Worm (Caenorhabditis elegans) whole organism, L3 larva: Measurements from ENCODE around the gene B0244.17.
A peak's percentile ranks its signal among the peaks of the same experiment; 100 is the strongest.

Source experiments
- R02D3.7 ChIP-seq: fragments of 150-350 bp; optimal IDR thresholded peaks from 2 replicates; lab custom pipeline; 2014; ENCODE audit warnings: missing biosample characterization, missing genetic modification characterization
- ZK546.5 ChIP-seq: sonication (generic microtip); optimal IDR thresholded peaks from 2 replicates; lab custom pipeline; 2017; ENCODE audit warnings: missing biosample characterization, missing genetic modification characterization
- aly-2 ChIP-seq: fragments of 150-350 bp; optimal IDR thresholded peaks from 2 replicates; lab custom pipeline; 2014; ENCODE audit warnings: missing biosample characterization, missing genetic modification characterization
- ceh-28 ChIP-seq: fragments of 150-350 bp; optimal IDR thresholded peaks from 2 replicates; lab custom pipeline; 2014; ENCODE audit warnings: missing biosample characterization, missing genetic modification reagents, missing genetic modification characterization
- ceh-82 ChIP-seq: fragments of 150-350 bp; optimal IDR thresholded peaks from 2 replicates; lab custom pipeline; 2014; ENCODE audit warnings: missing biosample characterization, missing genetic modification characterization
- ceh-9 ChIP-seq: sonication (generic microtip); optimal IDR thresholded peaks from 2 replicates; lab custom pipeline; 2018; ENCODE audit warnings: missing biosample characterization, missing genetic modification characterization
- egl-27 ChIP-seq: sonication (generic microtip); optimal IDR thresholded peaks from 4 replicates; lab custom pipeline; 2017; ENCODE audit warnings: missing biosample characterization, missing genetic modification reagents, missing genetic modification characterization
- elt-1 ChIP-seq: fragments of 150-350 bp; optimal IDR thresholded peaks from 2 replicates; lab custom pipeline; 2014; ENCODE audit warnings: missing biosample characterization, missing genetic modification characterization
- elt-2 ChIP-seq: sonication (generic microtip); optimal IDR thresholded peaks from 2 replicates; lab custom pipeline; 2016; ENCODE audit warnings: missing genetic modification reagents, mild to moderate bottlenecking, missing genetic modification characterization, missing compliant biosample characterization
- eor-1 ChIP-seq, 2 experiments: fragments of 150-350 bp; optimal IDR thresholded peaks; 2 replicates each; lab custom pipeline; 2014 to 2018; ENCODE audit warnings: missing biosample characterization in 2 of 2, missing genetic modification characterization in 2 of 2
- fkh-10 ChIP-seq: sonication (generic microtip); optimal IDR thresholded peaks from 2 replicates; lab custom pipeline; 2017; ENCODE audit warnings: missing biosample characterization, missing genetic modification reagents, missing genetic modification characterization
- fos-1 ChIP-seq: fragments of 150-350 bp; optimal IDR thresholded peaks from 2 replicates; lab custom pipeline; 2014; ENCODE audit warnings: missing biosample characterization, missing genetic modification characterization
- jun-1 ChIP-seq: fragments of 150-350 bp; optimal IDR thresholded peaks from 2 replicates; lab custom pipeline; 2014; ENCODE audit warnings: missing biosample characterization, missing genetic modification reagents, missing genetic modification characterization
- lin-15B ChIP-seq: fragments of 150-350 bp; optimal IDR thresholded peaks from 2 replicates; lab custom pipeline; 2014; ENCODE audit warnings: missing biosample characterization, missing genetic modification characterization
- mdl-1 ChIP-seq: fragments of 150-350 bp; optimal IDR thresholded peaks from 2 replicates; lab custom pipeline; 2014; ENCODE audit warnings: missing biosample characterization, missing genetic modification characterization
- mml-1 ChIP-seq: fragments of 150-350 bp; sonication (generic microtip); optimal IDR thresholded peaks from 3 replicates; lab custom pipeline; 2014; ENCODE audit warnings: missing biosample characterization, missing genetic modification characterization
- nhr-11 ChIP-seq: fragments of 150-350 bp; optimal IDR thresholded peaks from 2 replicates; lab custom pipeline; 2014; ENCODE audit warnings: missing biosample characterization, missing genetic modification characterization
- nhr-23 ChIP-seq: fragments of 150-350 bp; optimal IDR thresholded peaks from 2 replicates; lab custom pipeline; 2014; ENCODE audit warnings: missing biosample characterization, missing genetic modification reagents, missing genetic modification characterization
- nhr-237 ChIP-seq: fragments of 150-350 bp; optimal IDR thresholded peaks from 2 replicates; lab custom pipeline; 2014; ENCODE audit warnings: missing biosample characterization, missing genetic modification characterization
- nhr-25 ChIP-seq: sonication (generic microtip); optimal IDR thresholded peaks from 2 replicates; lab custom pipeline; 2017; ENCODE audit warnings: missing biosample characterization, missing genetic modification characterization
- nhr-28 ChIP-seq: fragments of 150-350 bp; optimal IDR thresholded peaks from 2 replicates; lab custom pipeline; 2014; ENCODE audit warnings: missing biosample characterization, missing genetic modification characterization
- nhr-67 ChIP-seq: fragments of 150-350 bp; optimal IDR thresholded peaks from 2 replicates; lab custom pipeline; 2014; ENCODE audit warnings: missing biosample characterization, missing genetic modification characterization
- nhr-76 ChIP-seq: fragments of 150-350 bp; sonication (generic microtip); optimal IDR thresholded peaks from 5 replicates; lab custom pipeline; 2014; ENCODE audit warnings: missing biosample characterization, missing genetic modification characterization
- nhr-77 ChIP-seq: fragments of 150-350 bp; optimal IDR thresholded peaks from 2 replicates; lab custom pipeline; 2014; ENCODE audit warnings: missing biosample characterization, missing genetic modification characterization
- pha-4 ChIP-seq: fragments of 150-350 bp; optimal IDR thresholded peaks from 2 replicates; lab custom pipeline; 2014; ENCODE audit warnings: missing biosample characterization, missing genetic modification reagents, missing genetic modification characterization
- pqm-1 ChIP-seq: fragments of 150-350 bp; optimal IDR thresholded peaks from 2 replicates; lab custom pipeline; 2017; ENCODE audit warnings: missing biosample characterization, missing genetic modification characterization, inconsistent platforms
- sea-2 ChIP-seq: fragments of 150-350 bp; sonication (generic microtip); optimal IDR thresholded peaks from 4 replicates; lab custom pipeline; 2014; ENCODE audit warnings: missing biosample characterization, missing genetic modification reagents, missing genetic modification characterization
- skn-1 ChIP-seq: fragments of 150-350 bp; optimal IDR thresholded peaks from 2 replicates; lab custom pipeline; 2014; ENCODE audit warnings: missing biosample characterization, missing genetic modification characterization
- snpc-4 ChIP-seq: fragments of 150-350 bp; optimal IDR thresholded peaks from 2 replicates; lab custom pipeline; 2014; ENCODE audit warnings: missing biosample characterization, missing genetic modification characterization
- tbx-2 ChIP-seq: sonication (generic microtip); optimal IDR thresholded peaks from 2 replicates; lab custom pipeline; 2016; ENCODE audit warnings: mild to moderate bottlenecking, missing genetic modification characterization, missing compliant biosample characterization
- zag-1 ChIP-seq: fragments of 150-350 bp; optimal IDR thresholded peaks from 2 replicates; lab custom pipeline; 2014; ENCODE audit warnings: missing biosample characterization, missing genetic modification characterization
- ztf-11 ChIP-seq: fragments of 150-350 bp; optimal IDR thresholded peaks from 2 replicates; lab custom pipeline; 2014; ENCODE audit warnings: missing biosample characterization, missing genetic modification characterization

The B0244.17 gene

ce11 chrIII:5734328-5734727, 1.3 kb downstream of the B0244.17 start:
- TF ChIP-seq lin-15B (tag; lab: Kevin White, UChicago) (no peak), ceh-9 (tag; lab: Kevin White, UChicago) (no peak), sea-2 (no peak), nhr-11 (tag; lab: Kevin White, UChicago) (no peak), nhr-25 (tag; lab: Kevin White, UChicago) (no peak), ztf-11 (tag; lab: Kevin White, UChicago) (no peak), nhr-77 (no peak), ceh-28 (tag; lab: Kevin White, UChicago) (no peak), nhr-28 (tag; lab: Kevin White, UChicago) (no peak), skn-1 (no peak), elt-1 (tag; lab: Kevin White, UChicago) (no peak), snpc-4 (tag; lab: Kevin White, UChicago) (no peak), zag-1 (no peak), nhr-23 (tag; lab: Kevin White, UChicago) (no peak), egl-27 (tag; lab: Kevin White, UChicago) (no peak), aly-2 (tag; lab: Kevin White, UChicago) (no peak), pqm-1 (no peak), ZK546.5 (no peak), eor-1 (tag; optimal IDR thresholded peaks at IDR 0.05; lab: Kevin White, UChicago) (no peak), jun-1 (tag; lab: Kevin White, UChicago) (no peak)

ce11 chrIII:5734905-5735304, 1.9 kb downstream of the B0244.17 start, which contains the start of gene B0244.10:
Gene B0244.10 (plus strand): TSS chrIII:5735158.
- no peak for TF ChIP-seq fkh-10
- peak; percentile 85 for TF ChIP-seq elt-2 (tag; lab: Kevin White, UChicago)
- no peak for TF ChIP-seq nhr-67
- TF ChIP-seq R02D3.7, result no peak
- peak; percentile 1 for TF ChIP-seq ceh-28 (tag; lab: Kevin White, UChicago)
- peak; percentile 79 for TF ChIP-seq pqm-1
- TF ChIP-seq jun-1 (tag; lab: Kevin White, UChicago), result peak; percentile 4

- TF ChIP-seq zag-1 (no peak), ceh-82 (tag; lab: Kevin White, UChicago) (no peak), elt-2 (tag; lab: Kevin White, UChicago) (peak; percentile 21), mml-1 (tag; lab: Kevin White, UChicago) (no peak), ceh-9 (tag; lab: Kevin White, UChicago) (no peak), fos-1 (no peak), tbx-2 (no peak), jun-1 (tag; lab: Kevin White, UChicago) (no peak)
These were observed 4.7 kb downstream of the B0244.17 start, which contains the start of gene B0244.6 for ce11 chrIII:5737708-5738107. Gene B0244.6 (plus strand): TSS chrIII:5738008.

DNA sequence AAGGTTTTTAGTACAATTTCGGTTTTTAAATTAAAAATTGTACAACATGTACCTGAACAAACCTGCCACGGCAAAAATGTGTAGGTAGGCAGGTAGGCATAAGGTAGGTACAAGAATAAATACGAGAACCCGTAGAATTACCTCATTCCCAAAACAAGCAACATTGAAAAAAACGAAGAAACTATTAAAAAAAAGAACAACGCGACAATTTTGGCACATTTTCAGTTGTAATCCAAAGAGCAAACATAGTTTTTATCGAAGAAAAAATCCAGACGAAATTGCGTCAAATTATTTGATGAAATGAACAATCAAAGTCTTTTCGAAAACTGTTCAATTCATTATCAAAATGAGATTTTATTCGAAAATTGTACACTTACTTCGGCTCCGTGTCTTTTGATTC, 7.6 kb downstream of the B0244.17 start, which contains the start of gene B0244.16:
B0244.16 (plus strand) TSS at position 301 of the 400 bp plus-strand sequence.
- TF ChIP-seq mml-1 (tag; lab: Kevin White, UChicago), result no peak
- no peak for TF ChIP-seq nhr-237 (tag; lab: Kevin White, UChicago)

- TF ChIP-seq nhr-77 (no peak), mml-1 (tag; lab: Kevin White, UChicago) (no peak), elt-2 (tag; lab: Kevin White, UChicago) (no peak), nhr-25 (tag; lab: Kevin White, UChicago) (no peak), ceh-28 (tag; lab: Kevin White, UChicago) (no peak), nhr-76 (no peak), ztf-11 (tag; lab: Kevin White, UChicago) (no peak), mdl-1 (tag; lab: Kevin White, UChicago) (no peak)
- TF ChIP-seq, all 47 proteins: peak for 0
These were observed 10.1 kb downstream of the B0244.17 start, which contains the start of gene B0244.15 for ce11 chrIII:5743084-5743483. Gene B0244.15 (plus strand): TSS chrIII:5743384.

ce11 chrIII:5744579-5744978, 11.6 kb downstream of the B0244.17 start, which contains the start of gene B0244.5:
Gene B0244.5 (plus strand): TSS chrIII:5744879.
- TF ChIP-seq pqm-1 (no peak), pha-4 (tag; lab: Kevin White, UChicago) (no peak), snpc-4 (tag; lab: Kevin White, UChicago) (no peak), elt-2 (tag; lab: Kevin White, UChicago) (peak; percentile 15)
